Worm (Caenorhabditis elegans) whole organism, young adult: ENCODE data around the gene ntl-4.

Experiments used
- athp-1 ChIP-seq: sonication (generic microtip); optimal IDR thresholded peaks from 2 replicates; lab custom pipeline; 2017; ENCODE audit warnings: mild to moderate bottlenecking, missing genetic modification characterization, missing compliant biosample characterization
- bed-1 ChIP-seq: fragments of 200-800 bp; sonication (Bioruptor generic); IDR thresholded peaks from 2 replicates; pipeline ENCODE4 v1.3.6; 2022; ENCODE audit warnings: missing genetic modification reagents, missing genetic modification characterization, missing compliant biosample characterization
- cebp-1 ChIP-seq, 2 experiments: fragments of 200-800 bp in 1 of 2; sonication (Bioruptor generic) in 1 of 2; sonication (generic microtip) in 1 of 2; IDR thresholded peaks in 1 of 2; optimal IDR thresholded peaks in 1 of 2; 2 replicates each; pipeline versions ENCODE4 v1.3.6 to Lab custom; 2017 to 2022; ENCODE audit warnings: missing compliant biosample characterization in 2 of 2, missing genetic modification characterization in 2 of 2, mild to moderate bottlenecking in 1 of 2, missing genetic modification reagents in 1 of 2, moderate library complexity in 1 of 2
- efl-1 ChIP-seq: fragments of 150-350 bp; optimal IDR thresholded peaks from 2 replicates; lab custom pipeline; 2014; ENCODE audit warnings: missing biosample characterization, missing genetic modification reagents, missing genetic modification characterization
- egrh-3 ChIP-seq: fragments of 200-800 bp; sonication (Bioruptor generic); IDR thresholded peaks from 2 replicates; pipeline ENCODE4 v1.3.6; 2022; ENCODE audit warnings: missing genetic modification reagents, missing genetic modification characterization, missing compliant biosample characterization
- hrde-1 ChIP-seq: sonication (generic microtip); optimal IDR thresholded peaks from 2 replicates; lab custom pipeline; 2016; ENCODE audit warnings: missing genetic modification characterization, mild to moderate bottlenecking, missing compliant biosample characterization, moderate library complexity, missing genotype, missing genetic modification reagents, borderline replicate concordance
- madf-10 ChIP-seq: sonication (generic microtip); optimal IDR thresholded peaks from 2 replicates; lab custom pipeline; 2016; ENCODE audit warnings: mild to moderate bottlenecking, missing genetic modification characterization, missing compliant biosample characterization
- madf-6 ChIP-seq: fragments of 200-800 bp; sonication (Bioruptor generic); IDR thresholded peaks from 2 replicates; pipeline ENCODE4 v1.3.6; 2022; ENCODE audit warnings: missing genetic modification reagents, missing genetic modification characterization, missing compliant biosample characterization

ce11 chrIV:7881726-7882125, 28.6 kb upstream of the ntl-4 start, which contains the start of gene atic-1:
- TF ChIP-seq cebp-1 (GFP tag; IDR thresholded peaks at IDR 0.05; lab: Robert Waterston, UW) (no peak), cebp-1 (tag; optimal IDR thresholded peaks at IDR 0.05; lab: Kevin White, UChicago) (no peak), hrde-1 (tag; lab: Kevin White, UChicago) (no peak), madf-6 (GFP tag; lab: Robert Waterston, UW) (no peak), egrh-3 (no peak), efl-1 (GFP tag; lab: Kevin White, UChicago) (no peak), bed-1 (GFP tag; lab: Robert Waterston, UW) (no peak), athp-1 (no peak), madf-10 (tag; lab: Kevin White, UChicago) (no peak)
